Worm (Caenorhabditis elegans) whole organism, L4/young adult: ENCODE data around the gene F38A6.4.

Experiments used
- dao-5 ChIP-seq: sonication (generic microtip); optimal IDR thresholded peaks from 2 replicates; lab custom pipeline; 2016; ENCODE audit warnings: missing genotype, missing genetic modification characterization, moderate library complexity, missing compliant biosample characterization
- him-1 ChIP-seq: sonication (generic microtip); optimal IDR thresholded peaks from 2 replicates; lab custom pipeline; 2016; ENCODE audit warnings: missing genotype, missing genetic modification reagents, missing genetic modification characterization, missing compliant biosample characterization

DNA sequence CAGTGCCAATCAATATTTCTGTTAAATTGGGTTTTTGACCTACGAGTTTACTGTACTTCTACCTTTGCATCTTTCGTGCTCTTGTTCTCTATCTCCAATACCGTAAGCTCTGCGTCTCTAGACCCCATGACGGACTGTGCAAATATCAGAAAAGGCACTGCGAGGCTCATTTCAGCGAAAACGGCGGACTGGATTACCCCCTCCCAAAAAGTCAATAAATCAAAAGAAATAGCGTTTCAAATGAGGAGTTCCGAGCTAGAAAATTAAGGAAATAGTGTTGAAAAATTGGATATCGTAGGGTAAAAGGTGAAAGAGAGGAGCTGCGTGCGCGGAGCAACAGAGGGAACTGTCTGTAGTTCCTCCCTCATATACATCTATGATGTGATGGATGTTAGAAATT lies 13.4 kb downstream of the F38A6.4 start:
- TF ChIP-seq him-1 (tag; lab: Kevin White, UChicago), result no peak
- no peak for TF ChIP-seq dao-5 (tag; lab: Kevin White, UChicago)
